Worm (Caenorhabditis elegans): Measurements from ENCODE around the gene F44E7.5.

ce11 chrV:5819903-5820302 lies 39.2 kb upstream of the F44E7.5 start:
- no peak for TF ChIP-seq unc-39 (tag; optimal IDR thresholded peaks at IDR 0.05)
- TF ChIP-seq mls-2 (tag; optimal IDR thresholded peaks at IDR 0.05) = no peak
